Worm (Caenorhabditis elegans): ENCODE results near the gene hpk-1.

The hpk-1 gene

ce11 chrX:4245124-4245523 is 28.0 kb upstream of the hpk-1 start:
- 0 out of 2 replicates have a peak, but pooled peaks have one; percentile 51 for TF ChIP-seq tra-1 (GFP tag; IDR thresholded peaks at IDR 0.05)
- TF ChIP-seq ces-1 (GFP tag; optimal IDR thresholded peaks at IDR 0.05): no peak
- no peak for TF ChIP-seq ceh-28 (tag; optimal IDR thresholded peaks at IDR 0.05)
- TF ChIP-seq nhr-11 (tag; optimal IDR thresholded peaks at IDR 0.05): no peak
- TF ChIP-seq nhr-6 (tag; optimal IDR thresholded peaks at IDR 0.05): no peak
- no peak for TF ChIP-seq lim-7 (GFP tag; IDR thresholded peaks at IDR 0.05)
- TF ChIP-seq hlh-11 (tag; optimal IDR thresholded peaks at IDR 0.05): peak; percentile 73
- peak in 1 of 2 experiments; percentile 0 for TF ChIP-seq lsy-2 (tag; optimal IDR thresholded peaks at IDR 0.05)
- TF ChIP-seq dmd-6 (GFP tag; IDR thresholded peaks at IDR 0.05): peak; percentile 75
- no peak for TF ChIP-seq Y48G9A.11 (GFP tag; IDR thresholded peaks at IDR 0.05)
- TF ChIP-seq mxl-3 (GFP tag; optimal IDR thresholded peaks at IDR 0.05): peak; percentile 3
- TF ChIP-seq nhr-25 (tag; optimal IDR thresholded peaks at IDR 0.05; ENCODE audit: borderline replicate concordance, insufficient read depth): no peak
- TF ChIP-seq daf-19 (GFP tag; conservative IDR thresholded peaks at IDR 0.05): no peak
- no peak for TF ChIP-seq lin-1 (GFP tag; IDR thresholded peaks at IDR 0.05)
- TF ChIP-seq lin-39 (tag; optimal IDR thresholded peaks at IDR 0.05): no peak
- TF ChIP-seq dve-1 (tag; optimal IDR thresholded peaks at IDR 0.05; ENCODE audit: insufficient read depth): peak; percentile 84
- TF ChIP-seq unc-39 (tag; optimal IDR thresholded peaks at IDR 0.05): no peak
- no peak for TF ChIP-seq ztf-7 (tag; optimal IDR thresholded peaks at IDR 0.05)
- no peak for TF ChIP-seq T20F7.1 (GFP tag; optimal IDR thresholded peaks at IDR 0.05)
- TF ChIP-seq R02D3.7 (tag; optimal IDR thresholded peaks at IDR 0.05): no peak
- TF ChIP-seq ama-1 (optimal IDR thresholded peaks at IDR 0.05): no peak
- no peak for TF ChIP-seq hif-1 (tag; optimal IDR thresholded peaks at IDR 0.05)
- no peak for TF ChIP-seq duxl-1 (tag; optimal IDR thresholded peaks at IDR 0.05; ENCODE audit: poor library complexity)
- TF ChIP-seq daf-12 (tag; optimal IDR thresholded peaks at IDR 0.05): no peak
- peak; percentile 36 for TF ChIP-seq nhr-28 (tag; optimal IDR thresholded peaks at IDR 0.05)
- TF ChIP-seq php-3 (GFP tag; IDR thresholded peaks at IDR 0.05): peak; percentile 43; the same call in 1 of the 2 replicates
- peak; percentile 76 for TF ChIP-seq mdt-29 (GFP tag; IDR thresholded peaks at IDR 0.05)
- no peak for TF ChIP-seq tag-97 (GFP tag; IDR thresholded peaks at IDR 0.05)
- TF ChIP-seq ceh-82 (tag; optimal IDR thresholded peaks at IDR 0.05): no peak
- peak; percentile 92 for TF ChIP-seq aha-1 (tag)
- TF ChIP-seq attf-4 (tag; optimal IDR thresholded peaks at IDR 0.05): no peak
- no peak for TF ChIP-seq Y75B8A.6 (GFP tag; IDR thresholded peaks at IDR 0.05)
- peak; percentile 62 for TF ChIP-seq pqm-1 (tag; optimal IDR thresholded peaks at IDR 0.05)
- no peak for TF ChIP-seq F10B5.3 (tag; optimal IDR thresholded peaks at IDR 0.05)
- TF ChIP-seq lin-13 (GFP tag; optimal IDR thresholded peaks at IDR 0.05): no peak
- TF ChIP-seq saeg-2 (GFP tag; IDR thresholded peaks at IDR 0.05): no peak
- no peak for TF ChIP-seq mes-2 (tag; optimal IDR thresholded peaks at IDR 0.05; ENCODE audit: poor library complexity, severe bottlenecking)
- no peak for TF ChIP-seq ctbp-1 (GFP tag; IDR thresholded peaks at IDR 0.05)
- no peak for TF ChIP-seq ceh-62 (tag; optimal IDR thresholded peaks at IDR 0.05)
- no peak for TF ChIP-seq F49E8.2 (tag; optimal IDR thresholded peaks at IDR 0.05; ENCODE audit: borderline replicate concordance)
- no peak for TF ChIP-seq ztf-11 (tag; optimal IDR thresholded peaks at IDR 0.05)
- no peak for TF ChIP-seq zag-1 (tag; optimal IDR thresholded peaks at IDR 0.05)
- no peak for TF ChIP-seq dmd-9 (GFP tag; IDR thresholded peaks at IDR 0.05)
- no peak for TF ChIP-seq ZK546.5 (tag; optimal IDR thresholded peaks at IDR 0.05)
- TF ChIP-seq nhr-76 (tag; optimal IDR thresholded peaks at IDR 0.05): no peak
- TF ChIP-seq sdz-12 (GFP tag; optimal IDR thresholded peaks at IDR 0.05): no peak
- TF ChIP-seq egl-43 (GFP tag; IDR thresholded peaks at IDR 0.05): no peak
- no peak for TF ChIP-seq ceh-20 (GFP tag; IDR thresholded peaks at IDR 0.05)
- TF ChIP-seq nhr-102 (tag; optimal IDR thresholded peaks at IDR 0.05): no peak
- no peak for TF ChIP-seq snpc-4 (tag; optimal IDR thresholded peaks at IDR 0.05)
- TF ChIP-seq daf-16 (GFP tag; optimal IDR thresholded peaks at IDR 0.05): peak in 1 of 2 experiments; percentile 3
- peak; percentile 99 for TF ChIP-seq daf-16 (tag; optimal IDR thresholded peaks at IDR 0.05)
- TF ChIP-seq zfp-3 (GFP tag; conservative IDR thresholded peaks at IDR 0.05): no peak
